Fruit fly (Drosophila melanogaster) whole organism, embryonic: Measurements from ENCODE around the gene CstF50.

Experiments used
- BtbVII ChIP-seq: fragments of 200-800 bp; sonication (Bioruptor generic); optimal IDR thresholded peaks from 3 replicates; lab custom pipeline; 2017; ENCODE audit warnings: missing biosample characterization, mild to moderate bottlenecking, missing genetic modification characterization
- CG11695 ChIP-seq: fragments of 200-800 bp; sonication (Bioruptor generic); IDR thresholded peaks from 3 replicates; pipeline ENCODE4 v1.3.6; 2022; ENCODE audit warnings: missing biosample characterization, missing genetic modification characterization
- CG12391 ChIP-seq: fragments of 200-800 bp; sonication (Bioruptor generic); optimal IDR thresholded peaks from 3 replicates; lab custom pipeline; 2018; ENCODE audit warnings: missing biosample characterization, mild to moderate bottlenecking, missing genetic modification characterization, moderate library complexity
- CG12659 ChIP-seq: fragments of 200-800 bp; sonication (Bioruptor generic); optimal IDR thresholded peaks from 3 replicates; lab custom pipeline; 2017; ENCODE audit warnings: mild to moderate bottlenecking, missing biosample characterization, missing genetic modification reagents, missing genetic modification characterization
- CG12744 ChIP-seq: fragments of 200-800 bp; sonication (Bioruptor generic); optimal IDR thresholded peaks from 2 replicates; lab custom pipeline; 2016; ENCODE audit warnings: missing biosample characterization, missing genetic modification characterization
- CG13123 ChIP-seq: fragments of 200-800 bp; sonication (Bioruptor generic); optimal IDR thresholded peaks from 2 replicates; lab custom pipeline; 2016; ENCODE audit warnings: missing biosample characterization, missing genetic modification characterization
- CG13296 ChIP-seq: fragments of 200-800 bp; sonication (Bioruptor generic); optimal IDR thresholded peaks from 3 replicates; lab custom pipeline; 2018; ENCODE audit warnings: missing biosample characterization, mild to moderate bottlenecking, missing genetic modification characterization
- CG14441 ChIP-seq: fragments of 200-800 bp; sonication (Bioruptor generic); IDR thresholded peaks from 2 replicates; pipeline ENCODE4 v1.3.6; 2022; ENCODE audit warnings: missing biosample characterization, missing genetic modification characterization
- CG14710 ChIP-seq: fragments of 200-800 bp; sonication (Bioruptor generic); optimal IDR thresholded peaks from 3 replicates; lab custom pipeline; 2019; ENCODE audit warnings: missing biosample characterization, mild to moderate bottlenecking, missing genetic modification characterization, moderate library complexity
- CG1603 ChIP-seq: fragments of 200-800 bp; sonication (Bioruptor generic); optimal IDR thresholded peaks from 2 replicates; lab custom pipeline; 2019; ENCODE audit warnings: missing biosample characterization, mild to moderate bottlenecking, missing genetic modification characterization, moderate library complexity
- CG1647 ChIP-seq: fragments of 200-800 bp; sonication (Bioruptor generic); optimal IDR thresholded peaks from 3 replicates; lab custom pipeline; 2016; ENCODE audit warnings: missing biosample characterization, missing genetic modification characterization
- CG17186 ChIP-seq: fragments of 200-800 bp; sonication (Bioruptor generic); optimal IDR thresholded peaks from 3 replicates; lab custom pipeline; 2017; ENCODE audit warnings: missing biosample characterization, missing genetic modification reagents, missing genetic modification characterization
- CG17361 ChIP-seq: fragments of 200-800 bp; sonication (Bioruptor generic); IDR thresholded peaks from 3 replicates; pipeline ENCODE4 v1.3.6; 2022; ENCODE audit warnings: missing biosample characterization, missing genetic modification characterization
- CG17385 ChIP-seq: fragments of 200-800 bp; sonication (Bioruptor generic); optimal IDR thresholded peaks from 3 replicates; lab custom pipeline; 2018; ENCODE audit warnings: missing biosample characterization, mild to moderate bottlenecking, missing genetic modification characterization
- CG17829 ChIP-seq: fragments of 200-800 bp; optimal IDR thresholded peaks from 2 replicates; lab custom pipeline; 2019; ENCODE audit warnings: missing biosample characterization, mild to moderate bottlenecking, missing genetic modification characterization, moderate library complexity
- CG2712 ChIP-seq: fragments of 200-800 bp; optimal IDR thresholded peaks from 3 replicates; lab custom pipeline; 2019; ENCODE audit warnings: missing biosample characterization, mild to moderate bottlenecking, missing genetic modification characterization, moderate library complexity
- CG2889 ChIP-seq: fragments of 200-800 bp; sonication (Bioruptor generic); IDR thresholded peaks from 3 replicates; pipeline ENCODE4 v1.3.6; 2022; ENCODE audit warnings: missing biosample characterization, missing genetic modification characterization
- CG33557 ChIP-seq: fragments of 200-800 bp; sonication (Bioruptor generic); optimal IDR thresholded peaks from 2 replicates; lab custom pipeline; 2019; ENCODE audit warnings: missing biosample characterization, mild to moderate bottlenecking, missing genetic modification characterization, moderate library complexity
- CG34224 ChIP-seq: fragments of 200-800 bp; sonication (Bioruptor generic); IDR thresholded peaks from 3 replicates; pipeline ENCODE4 v1.3.6; 2022; ENCODE audit warnings: missing biosample characterization, missing genetic modification characterization; ENCODE audit not compliant: partially characterized antibody
- CG8388 ChIP-seq: fragments of 200-800 bp; sonication (Bioruptor generic); optimal IDR thresholded peaks from 2 replicates; lab custom pipeline; 2019; ENCODE audit warnings: missing biosample characterization, mild to moderate bottlenecking, missing genetic modification characterization, moderate library complexity
- CG9437 ChIP-seq: fragments of 200-800 bp; sonication (Bioruptor generic); optimal IDR thresholded peaks from 2 replicates; lab custom pipeline; 2018; ENCODE audit warnings: missing biosample characterization, mild to moderate bottlenecking, missing genetic modification characterization
- CG9797 ChIP-seq: fragments of 200-800 bp; sonication (Bioruptor generic); optimal IDR thresholded peaks from 3 replicates; lab custom pipeline; 2018; ENCODE audit warnings: missing biosample characterization, mild to moderate bottlenecking, missing genetic modification characterization
- Dp ChIP-seq: fragments of 200-800 bp; sonication (Bioruptor generic); optimal IDR thresholded peaks from 2 replicates; lab custom pipeline; 2018; ENCODE audit warnings: missing biosample characterization, mild to moderate bottlenecking, missing genetic modification characterization, moderate library complexity
- Ets65A ChIP-seq: fragments of 200-800 bp; sonication (Bioruptor generic); peaks from one replicate; lab custom pipeline; 2016; ENCODE audit warnings: missing biosample characterization, missing genetic modification characterization
- Ets97D ChIP-seq: fragments of 200-800 bp; sonication (Bioruptor generic); optimal IDR thresholded peaks from 3 replicates; lab custom pipeline; 2016; ENCODE audit warnings: missing biosample characterization, missing genetic modification characterization
- HLH4C ChIP-seq: fragments of 200-800 bp; sonication (Bioruptor generic); IDR thresholded peaks from 3 replicates; pipeline ENCODE4 v1.3.6; 2022; ENCODE audit warnings: missing biosample characterization, missing genetic modification characterization; ENCODE audit not compliant: partially characterized antibody
- Max ChIP-seq: fragments of 200-800 bp; sonication (Bioruptor generic); optimal IDR thresholded peaks from 2 replicates; lab custom pipeline; 2016; ENCODE audit warnings: missing biosample characterization, mild to moderate bottlenecking, missing genetic modification characterization
- Med ChIP-seq: fragments of 200-800 bp; sonication (Bioruptor generic); peaks from one replicate; lab custom pipeline; 2016; ENCODE audit warnings: missing biosample characterization, missing genetic modification characterization, mild to moderate bottlenecking, inconsistent platforms, moderate library complexity
- Nf-YC ChIP-seq: fragments of 200-800 bp; optimal IDR thresholded peaks from 3 replicates; lab custom pipeline; 2019; ENCODE audit warnings: missing biosample characterization, mild to moderate bottlenecking, missing genetic modification characterization, moderate library complexity
- Opbp ChIP-seq: fragments of 200-800 bp; sonication (Bioruptor generic); IDR thresholded peaks from 3 replicates; pipeline ENCODE4 v1.3.6; 2022; ENCODE audit warnings: missing biosample characterization, missing genetic modification characterization; ENCODE audit not compliant: partially characterized antibody
- Sin3A ChIP-seq: fragments of >200 bp; optimal IDR thresholded peaks from 2 replicates; lab custom pipeline; 2018
- Ssrp ChIP-seq: fragments of 200-800 bp; sonication (Bioruptor generic); optimal IDR thresholded peaks from 2 replicates; lab custom pipeline; 2018; ENCODE audit warnings: missing biosample characterization, mild to moderate bottlenecking, missing genetic modification characterization, moderate library complexity
- abd-A ChIP-seq: fragments of 200-800 bp; sonication (Bioruptor generic); optimal IDR thresholded peaks from 3 replicates; lab custom pipeline; 2019; ENCODE audit warnings: missing biosample characterization, mild to moderate bottlenecking, missing genetic modification characterization, moderate library complexity
- amos ChIP-seq: fragments of 200-800 bp; sonication (Bioruptor generic); IDR thresholded peaks from 2 replicates; pipeline ENCODE4 v1.3.6; 2022; ENCODE audit warnings: missing biosample characterization, missing genetic modification characterization; ENCODE audit not compliant: partially characterized antibody
- chn ChIP-seq: fragments of 200-800 bp; sonication (Bioruptor generic); optimal IDR thresholded peaks from 2 replicates; lab custom pipeline; 2016; ENCODE audit warnings: missing biosample characterization, missing genetic modification characterization
- dati ChIP-seq: fragments of 200-800 bp; sonication (Bioruptor generic); IDR thresholded peaks from 2 replicates; pipeline ENCODE4 v1.3.6; 2022; ENCODE audit warnings: missing biosample characterization, missing genetic modification characterization
- hbn ChIP-seq: fragments of 200-800 bp; sonication (Bioruptor generic); IDR thresholded peaks from 2 replicates; pipeline ENCODE4 v1.3.6; 2022; ENCODE audit warnings: missing biosample characterization, missing genetic modification characterization; ENCODE audit not compliant: partially characterized antibody
- ind ChIP-seq: fragments of 200-800 bp; sonication (Bioruptor generic); optimal IDR thresholded peaks from 3 replicates; lab custom pipeline; 2016; ENCODE audit warnings: missing biosample characterization, missing genetic modification characterization
- mam ChIP-seq: fragments of 200-800 bp; sonication (Bioruptor generic); optimal IDR thresholded peaks from 3 replicates; lab custom pipeline; 2016; ENCODE audit warnings: missing biosample characterization, missing genetic modification characterization
- mld ChIP-seq: fragments of 200-800 bp; sonication (Bioruptor generic); IDR thresholded peaks from 3 replicates; pipeline ENCODE4 v1.3.6; 2022; ENCODE audit warnings: missing biosample characterization, missing genetic modification characterization; ENCODE audit not compliant: partially characterized antibody
- pb ChIP-seq: fragments of 200-800 bp; sonication (Bioruptor generic); optimal IDR thresholded peaks from 3 replicates; lab custom pipeline; 2016; ENCODE audit warnings: missing biosample characterization, missing genetic modification characterization
- prd ChIP-seq, 3 experiments: fragments of >200 bp in 2 of 3; fragments of 200-800 bp in 1 of 3; sonication (Bioruptor generic) in 1 of 3; optimal IDR thresholded peaks in 2 of 3; IDR thresholded peaks in 1 of 3; 2 replicates in 2 of 3; 3 replicates in 1 of 3; pipeline versions ENCODE4 v1.3.6 to Lab custom; 2017 to 2022; ENCODE audit warnings: missing biosample characterization in 1 of 3, missing genetic modification characterization in 1 of 3
- sna ChIP-seq: fragments of 200-800 bp; sonication (Bioruptor generic); IDR thresholded peaks from 2 replicates; pipeline ENCODE4 v1.3.6; 2022; ENCODE audit warnings: missing biosample characterization, missing genetic modification characterization; ENCODE audit not compliant: partially characterized antibody
- sug ChIP-seq: fragments of 200-800 bp; optimal IDR thresholded peaks from 2 replicates; lab custom pipeline; 2019; ENCODE audit warnings: missing biosample characterization, mild to moderate bottlenecking, missing genetic modification characterization, moderate library complexity
- trem ChIP-seq: fragments of 200-800 bp; optimal IDR thresholded peaks from 3 replicates; lab custom pipeline; 2019; ENCODE audit warnings: missing biosample characterization, mild to moderate bottlenecking, missing genetic modification characterization, moderate library complexity
- unc-4 ChIP-seq: fragments of 200-800 bp; sonication (Bioruptor generic); IDR thresholded peaks from 2 replicates; pipeline ENCODE4 v1.3.6; 2022; ENCODE audit warnings: missing biosample characterization, missing genetic modification characterization; ENCODE audit not compliant: partially characterized antibody
- vnd ChIP-seq: fragments of 200-800 bp; sonication (Bioruptor generic); IDR thresholded peaks from 3 replicates; pipeline ENCODE4 v1.3.6; 2022; ENCODE audit warnings: missing biosample characterization, missing genetic modification characterization; ENCODE audit not compliant: partially characterized antibody
- vvl ChIP-seq: fragments of 200-800 bp; sonication (Bioruptor generic); IDR thresholded peaks from 2 replicates; pipeline ENCODE4 v1.3.6; 2022; ENCODE audit warnings: missing biosample characterization, missing genetic modification characterization

Gene CstF50

DNA sequence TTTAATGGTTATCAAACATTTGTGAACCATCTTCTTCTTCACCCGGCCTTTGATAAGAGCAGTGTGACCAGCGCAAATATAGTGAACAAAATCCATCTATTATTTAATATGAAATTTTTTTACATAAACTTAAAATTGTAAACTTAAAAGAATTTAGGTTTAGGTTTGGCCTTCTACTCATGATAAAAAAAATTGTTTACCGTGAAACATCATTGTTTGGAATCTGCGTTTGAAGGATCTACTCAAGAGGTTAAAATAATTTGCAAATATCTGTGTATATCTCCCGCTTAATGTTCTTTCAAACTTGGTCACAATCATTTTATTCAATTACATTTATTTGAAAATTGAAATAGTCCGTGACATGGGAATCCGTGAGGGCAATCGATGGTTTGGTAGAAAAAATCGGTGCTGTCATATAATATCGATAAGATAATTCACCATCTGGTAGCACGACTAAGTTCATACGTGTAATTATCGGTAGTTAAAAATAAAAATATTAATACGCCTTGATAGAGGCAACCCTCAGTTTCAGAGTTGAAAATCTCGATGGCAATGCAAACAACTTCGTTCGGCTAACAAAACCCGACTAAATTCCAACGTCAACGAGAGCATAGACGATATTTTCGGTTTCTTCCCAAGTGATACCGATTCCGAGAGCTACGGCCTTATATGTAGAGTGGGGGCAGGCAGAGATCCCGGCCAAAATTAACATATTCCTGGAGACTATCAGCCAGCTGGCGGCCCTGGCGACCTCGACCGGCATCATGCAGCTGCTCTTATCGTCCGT, 35.2 kb upstream of the CstF50 start, which contains the start of the genes betaGlu and sip3 (continued):
- TF ChIP-seq unc-4 (GFP tag; lab: Robert Waterston, UW) (peak; percentile 89), abd-A (tag; lab: Kevin White, UChicago) (no peak), CG2712 (tag; lab: Kevin White, UChicago) (peak; percentile 52), CG9797 (GFP tag; lab: Kevin White, UChicago) (peak; percentile 52), CG12391 (tag; lab: Kevin White, UChicago) (peak; percentile 65), ind (GFP tag; lab: Kevin White, UChicago) (no peak), CG1603 (tag; lab: Kevin White, UChicago) (peak; percentile 40), sug (tag; lab: Kevin White, UChicago) (peak; percentile 20), CG11695 (GFP tag; lab: Robert Waterston, UW) (no peak), CG14710 (tag; lab: Kevin White, UChicago) (peak; percentile 64), mam (GFP tag; lab: Kevin White, UChicago) (peak; percentile 15), CG13296 (GFP tag; lab: Kevin White, UChicago) (no peak), CG17186 (peak; percentile 55), CG12744 (peak; percentile 27), trem (tag; lab: Kevin White, UChicago) (peak; percentile 74), chn (GFP tag; lab: Kevin White, UChicago) (peak; percentile 13), Max (peak; percentile 35), CG33557 (GFP tag; lab: Kevin White, UChicago) (peak; percentile 8), Med (GFP tag; lab: Kevin White, UChicago) (peak; percentile 83), HLH4C (GFP tag; lab: Robert Waterston, UW) (peak; percentile 93), CG8388 (peak; percentile 3), dati (no peak), sna (peak; percentile 92), Dp (GFP tag; lab: Kevin White, UChicago) (peak; percentile 56), vnd (peak; percentile 89), CG2889 (GFP tag; lab: Robert Waterston, UW) (no peak), CG9437 (peak; percentile 12), vvl (no peak), Ets97D (GFP tag; lab: Kevin White, UChicago) (peak; percentile 47), Ssrp (tag; lab: Kevin White, UChicago) (no peak), CG17829 (tag; lab: Kevin White, UChicago) (peak; percentile 36), Nf-YC (tag; lab: Kevin White, UChicago) (peak; percentile 40), pb (no peak), CG34224 (GFP tag; lab: Robert Waterston, UW) (peak; percentile 89), Opbp (peak; percentile 92), CG1647 (GFP tag; lab: Kevin White, UChicago) (no peak), CG17385 (GFP tag; lab: Kevin White, UChicago) (peak; percentile 96), hbn (GFP tag; lab: Robert Waterston, UW) (peak; percentile 86), CG17361 (peak; percentile 75; the same call in 2 of the 3 replicates), BtbVII (GFP tag; lab: Kevin White, UChicago) (no peak), amos (peak; percentile 94), CG12659 (GFP tag; lab: Kevin White, UChicago) (peak; percentile 75), CG14441 (GFP tag; lab: Robert Waterston, UW) (no peak), prd (optimal IDR thresholded peaks at IDR 0.05; lab: Kevin White, UChicago) (no peak), prd (GFP tag; IDR thresholded peaks at IDR 0.05; lab: Robert Waterston, UW) (no peak), Sin3A (lab: Kevin White, UChicago) (peak; percentile 27), CG13123 (GFP tag; lab: Kevin White, UChicago) (peak; percentile 0), mld (GFP tag; lab: Robert Waterston, UW) (peak; percentile 72; the same call in 2 of the 3 replicates), Ets65A (GFP tag; lab: Kevin White, UChicago) (peak; percentile 64)
